Fruit fly (Drosophila melanogaster): ENCODE results near the gene CG15021.

Gene CG15021

DNA sequence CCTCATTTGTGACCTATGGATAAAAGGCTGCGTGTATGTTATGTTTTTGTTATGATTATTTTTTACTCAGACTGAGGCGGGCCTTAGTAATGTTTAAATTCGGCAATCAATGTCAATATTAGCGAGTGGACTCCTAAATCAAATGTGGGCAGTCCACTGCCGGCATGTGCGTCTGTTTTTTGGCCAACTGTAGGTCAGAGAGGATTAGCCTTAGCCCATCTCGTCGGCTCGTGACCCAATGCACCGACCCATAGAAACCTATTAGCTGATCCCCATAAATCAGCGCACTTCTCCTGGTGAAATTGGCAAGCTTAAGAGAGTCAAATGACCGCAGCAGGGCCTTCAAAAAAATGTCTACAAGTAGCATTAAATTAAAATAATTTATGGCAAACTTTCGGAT lies 39.2 kb downstream of the CG15021 start:
- TF ChIP-seq jim (GFP tag; optimal IDR thresholded peaks at IDR 0.05) (no peak), br (GFP tag; optimal IDR thresholded peaks at IDR 0.05) (no peak), sv (GFP tag; optimal IDR thresholded peaks at IDR 0.05) (no peak), rgr (GFP tag; optimal IDR thresholded peaks at IDR 0.05) (no peak), Dif (GFP tag; optimal IDR thresholded peaks at IDR 0.05; ENCODE audit: partially characterized antibody) (no peak), Jra (GFP tag; optimal IDR thresholded peaks at IDR 0.05) (no peak), tai (GFP tag; optimal IDR thresholded peaks at IDR 0.05) (no peak), ey (GFP tag; optimal IDR thresholded peaks at IDR 0.05) (no peak), pan (optimal IDR thresholded peaks at IDR 0.05) (no peak), Sp1 (GFP tag; optimal IDR thresholded peaks at IDR 0.05) (no peak), CG9705 (GFP tag; optimal IDR thresholded peaks at IDR 0.05) (no peak)

DNA sequence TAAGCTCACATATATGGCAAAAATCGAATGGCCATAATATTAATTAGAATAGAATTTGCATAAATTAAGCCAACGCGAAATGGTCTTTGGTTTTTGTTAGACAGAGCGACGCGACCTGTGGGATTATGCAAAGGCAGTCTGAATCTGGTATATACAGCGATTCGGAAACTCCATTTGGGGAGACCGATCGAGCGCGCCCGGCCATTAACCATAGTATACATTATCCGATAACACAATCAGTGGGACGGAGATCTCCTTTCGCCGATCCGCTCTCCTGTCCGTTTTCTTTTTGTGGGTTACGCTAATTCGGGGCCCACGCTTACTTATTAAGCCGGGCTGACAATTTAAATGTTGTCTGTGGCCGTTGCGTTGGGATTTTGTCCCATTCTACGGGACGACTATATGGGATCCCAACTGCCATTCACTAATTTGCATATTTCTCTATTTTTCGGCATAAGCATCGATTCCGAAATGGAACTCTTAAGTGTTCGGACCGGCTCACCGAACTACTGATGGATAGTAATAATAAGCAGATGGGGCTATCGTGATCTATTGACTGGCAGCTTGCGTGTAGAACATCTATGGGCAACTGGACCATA lies 41.2 kb downstream of the CG15021 start:
- no peak for TF ChIP-seq lola (GFP tag; optimal IDR thresholded peaks at IDR 0.05)
- no peak for TF ChIP-seq Hr83 (GFP tag; optimal IDR thresholded peaks at IDR 0.05; ENCODE audit: poor library complexity, severe bottlenecking)
- TF ChIP-seq Rel (GFP tag; optimal IDR thresholded peaks at IDR 0.05): no peak
- TF ChIP-seq Rel (tag; optimal IDR thresholded peaks at IDR 0.05): no peak
- TF ChIP-seq pan (optimal IDR thresholded peaks at IDR 0.05): no peak
- TF ChIP-seq tai (GFP tag; optimal IDR thresholded peaks at IDR 0.05): no peak
- TF ChIP-seq h (GFP tag; optimal IDR thresholded peaks at IDR 0.05): no peak
- no peak for TF ChIP-seq woc (GFP tag; optimal IDR thresholded peaks at IDR 0.05)
- TF ChIP-seq GATAd (GFP tag; optimal IDR thresholded peaks at IDR 0.05): no peak
- no peak for TF ChIP-seq usp (GFP tag; optimal IDR thresholded peaks at IDR 0.05)
- TF ChIP-seq Sp1 (GFP tag; optimal IDR thresholded peaks at IDR 0.05): no peak
- no peak for TF ChIP-seq jim (GFP tag; optimal IDR thresholded peaks at IDR 0.05)
- no peak for TF ChIP-seq Hnf4 (GFP tag; optimal IDR thresholded peaks at IDR 0.05)
- no peak for TF ChIP-seq OdsH (GFP tag; optimal IDR thresholded peaks at IDR 0.05)
- no peak for TF ChIP-seq dsf (GFP tag; optimal IDR thresholded peaks at IDR 0.05; ENCODE audit: borderline replicate concordance)
- TF ChIP-seq foxo (GFP tag; optimal IDR thresholded peaks at IDR 0.05): no peak
- no peak for TF ChIP-seq Vsx2 (GFP tag; optimal IDR thresholded peaks at IDR 0.05; ENCODE audit: partially characterized antibody)
- no peak for TF ChIP-seq dl (GFP tag; optimal IDR thresholded peaks at IDR 0.05; ENCODE audit: insufficient read depth in 1 of 2, partially characterized antibody in 2 of 2)
- TF ChIP-seq dmrt93B (GFP tag; optimal IDR thresholded peaks at IDR 0.05): no peak
- no peak for TF ChIP-seq Mio (GFP tag; optimal IDR thresholded peaks at IDR 0.05)
- TF ChIP-seq CG32264 (GFP tag; optimal IDR thresholded peaks at IDR 0.05): no peak

DNA sequence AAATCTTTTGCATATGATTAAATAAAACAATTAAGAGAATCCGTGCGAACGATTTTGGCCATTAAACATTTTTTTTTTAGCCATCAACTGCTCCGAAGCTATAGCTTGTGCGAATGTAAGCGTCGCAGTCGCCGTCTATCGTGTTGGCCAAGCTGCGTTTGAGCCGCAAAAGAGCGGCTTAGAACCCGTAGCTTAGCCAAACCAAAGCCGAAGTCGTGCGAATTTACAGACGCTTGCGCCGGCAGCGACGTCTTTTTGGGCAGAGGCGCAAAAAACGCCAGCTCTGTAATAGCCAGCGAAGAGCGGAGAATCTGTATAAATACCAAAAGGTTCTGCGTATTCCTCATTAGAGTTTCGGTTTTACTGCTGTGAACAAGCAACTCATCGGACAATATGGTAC lies 43.4 kb downstream of the CG15021 start, which contains the start of gene CG7465:
Gene CG7465 (plus strand): TSS at position 346 of the 400 bp plus-strand sequence.
- TF ChIP-seq tai (GFP tag; optimal IDR thresholded peaks at IDR 0.05) (no peak), CG32264 (GFP tag; optimal IDR thresholded peaks at IDR 0.05) (no peak), usp (GFP tag; optimal IDR thresholded peaks at IDR 0.05) (no peak), GATAd (GFP tag; optimal IDR thresholded peaks at IDR 0.05) (no peak), br (GFP tag; optimal IDR thresholded peaks at IDR 0.05) (no peak), h (GFP tag; optimal IDR thresholded peaks at IDR 0.05) (no peak), CG9705 (GFP tag; optimal IDR thresholded peaks at IDR 0.05) (no peak), jim (GFP tag; optimal IDR thresholded peaks at IDR 0.05) (no peak), sage (GFP tag; optimal IDR thresholded peaks at IDR 0.05) (no peak), OdsH (GFP tag; optimal IDR thresholded peaks at IDR 0.05) (no peak), dmrt93B (GFP tag; optimal IDR thresholded peaks at IDR 0.05) (no peak), Hnf4 (GFP tag; optimal IDR thresholded peaks at IDR 0.05) (no peak)

DNA sequence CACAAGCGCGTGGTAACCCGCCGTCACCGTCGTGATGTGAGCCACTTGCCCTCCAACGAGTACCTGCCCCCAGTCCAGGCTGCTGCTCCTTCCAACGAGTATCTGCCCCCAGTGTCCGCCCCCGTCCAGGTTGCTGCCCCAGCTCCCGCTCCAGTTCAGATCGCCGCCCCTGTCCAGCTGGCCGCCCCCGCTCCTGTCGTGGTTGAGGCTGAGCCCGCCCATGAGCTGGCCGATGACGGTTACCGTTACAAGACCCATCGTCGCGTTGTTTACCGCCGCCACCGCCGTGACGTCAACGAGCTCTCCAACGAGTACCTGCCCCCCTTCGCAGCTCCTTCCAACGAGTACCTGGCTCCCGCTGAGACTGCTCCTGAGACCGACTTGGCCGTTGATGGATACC lies 44.2 kb downstream of the CG15021 start:
- TF ChIP-seq CG9705 (GFP tag; optimal IDR thresholded peaks at IDR 0.05) (no peak), CG32264 (GFP tag; optimal IDR thresholded peaks at IDR 0.05) (no peak), dmrt93B (GFP tag; optimal IDR thresholded peaks at IDR 0.05) (no peak), ey (GFP tag; optimal IDR thresholded peaks at IDR 0.05) (no peak), dl (GFP tag; optimal IDR thresholded peaks at IDR 0.05; ENCODE audit: insufficient read depth in 1 of 2, partially characterized antibody in 2 of 2) (no peak), GATAd (GFP tag; optimal IDR thresholded peaks at IDR 0.05) (no peak)

DNA sequence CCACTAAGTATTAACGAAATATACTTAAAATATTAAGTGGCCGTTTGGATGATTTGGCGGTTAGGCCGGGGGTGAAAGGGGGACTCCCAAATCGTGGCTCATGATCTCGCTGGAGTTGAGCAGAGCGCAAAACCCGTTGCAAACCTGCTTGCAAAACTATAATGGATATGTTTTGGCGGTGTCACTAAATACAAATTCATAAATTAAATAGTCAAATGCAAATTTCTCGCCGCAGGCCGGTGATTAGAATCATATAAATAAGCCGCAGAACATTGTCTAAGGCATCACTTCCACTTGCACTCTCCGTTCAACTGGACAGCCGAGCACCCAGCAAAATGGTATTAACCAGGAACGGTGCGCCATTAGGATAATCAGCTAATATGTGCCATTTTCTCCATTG lies 46.0 kb downstream of the CG15021 start, which contains the start of gene CG11350:
Gene CG11350 (plus strand): TSS at position 301 of the 400 bp plus-strand sequence.
- TF ChIP-seq usp (GFP tag; optimal IDR thresholded peaks at IDR 0.05): no peak
- TF ChIP-seq h (GFP tag; optimal IDR thresholded peaks at IDR 0.05): no peak
- TF ChIP-seq CG32264 (GFP tag; optimal IDR thresholded peaks at IDR 0.05): no peak
- no peak for TF ChIP-seq Vsx2 (GFP tag; optimal IDR thresholded peaks at IDR 0.05; ENCODE audit: partially characterized antibody)
- no peak for TF ChIP-seq Abd-B (GFP tag; optimal IDR thresholded peaks at IDR 0.05)
- TF ChIP-seq sage (GFP tag; optimal IDR thresholded peaks at IDR 0.05): no peak
- TF ChIP-seq Dif (GFP tag; optimal IDR thresholded peaks at IDR 0.05; ENCODE audit: partially characterized antibody): no peak
- no peak for TF ChIP-seq dmrt93B (GFP tag; optimal IDR thresholded peaks at IDR 0.05)
- TF ChIP-seq HLH106 (tag; optimal IDR thresholded peaks at IDR 0.05): no peak
- no peak for TF ChIP-seq pan (optimal IDR thresholded peaks at IDR 0.05)
- no peak for TF ChIP-seq ey (GFP tag; optimal IDR thresholded peaks at IDR 0.05)
- no peak for TF ChIP-seq dsf (GFP tag; optimal IDR thresholded peaks at IDR 0.05; ENCODE audit: borderline replicate concordance)
- TF ChIP-seq dl (GFP tag; optimal IDR thresholded peaks at IDR 0.05; ENCODE audit: insufficient read depth in 1 of 2, partially characterized antibody in 2 of 2): no peak
- no peak for TF ChIP-seq Myc (optimal IDR thresholded peaks at IDR 0.05)

Measured in whole organism, wandering third instar larva.